Fruit fly (Drosophila melanogaster): ENCODE results near the gene alpha-Est1.

- TF ChIP-seq toe (GFP tag; optimal IDR thresholded peaks at IDR 0.05): no peak
- no peak for TF ChIP-seq tj (GFP tag; optimal IDR thresholded peaks at IDR 0.05)
- no peak for TF ChIP-seq CG33017 (tag; optimal IDR thresholded peaks at IDR 0.05)
- TF ChIP-seq CG11617 (GFP tag; optimal IDR thresholded peaks at IDR 0.05): no peak
- no peak for TF ChIP-seq bab1 (GFP tag; optimal IDR thresholded peaks at IDR 0.05)
- no peak for TF ChIP-seq kay (GFP tag; ENCODE audit: borderline replicate concordance)
- TF ChIP-seq CG7045 (GFP tag; optimal IDR thresholded peaks at IDR 0.05): no peak
- no peak for TF ChIP-seq Crg-1 (GFP tag; optimal IDR thresholded peaks at IDR 0.05)
- TF ChIP-seq CG12768 (GFP tag; optimal IDR thresholded peaks at IDR 0.05): no peak
- TF ChIP-seq CG5204 (GFP tag; optimal IDR thresholded peaks at IDR 0.05): no peak
These were observed 13.3 kb downstream of the alpha-Est1 start for dm6 chr3R:7535606-7536005.
